Worm (Caenorhabditis elegans) whole organism, L2 larva: ENCODE results near the gene W02A2.12.

ENCODE experiments used
- C34F6.9 ChIP-seq: fragments of 150-350 bp; optimal IDR thresholded peaks from 2 replicates; lab custom pipeline; 2014; ENCODE audit warnings: missing biosample characterization, missing genetic modification characterization
- F13H6.1 ChIP-seq: sonication (generic microtip); optimal IDR thresholded peaks from 2 replicates; lab custom pipeline; 2016; ENCODE audit warnings: missing genetic modification characterization, missing compliant biosample characterization
- R02D3.7 ChIP-seq: fragments of 150-350 bp; optimal IDR thresholded peaks from 2 replicates; lab custom pipeline; 2014; ENCODE audit warnings: missing biosample characterization, missing genetic modification characterization
- Y55F3AM.14 ChIP-seq: fragments of 200-800 bp; sonication (Bioruptor generic); optimal IDR thresholded peaks from 2 replicates; lab custom pipeline; 2018; ENCODE audit warnings: mild to moderate bottlenecking, missing genetic modification characterization, missing compliant biosample characterization
- ZK546.5 ChIP-seq: sonication (generic microtip); optimal IDR thresholded peaks from 2 replicates; lab custom pipeline; 2017; ENCODE audit warnings: missing biosample characterization, missing genetic modification characterization
- alr-1 ChIP-seq: fragments of 150-350 bp; optimal IDR thresholded peaks from 2 replicates; lab custom pipeline; 2014; ENCODE audit warnings: missing biosample characterization, missing genetic modification characterization
- ama-1 ChIP-seq: fragments of 150-350 bp; optimal IDR thresholded peaks from 2 replicates; lab custom pipeline; 2018; ENCODE audit warnings: inconsistent platforms
- ceh-16 ChIP-seq: fragments of 150-350 bp; optimal IDR thresholded peaks from 2 replicates; lab custom pipeline; 2014; ENCODE audit warnings: missing biosample characterization, missing genetic modification characterization
- crh-2 ChIP-seq: sonication (generic microtip); optimal IDR thresholded peaks from 2 replicates; lab custom pipeline; 2017; ENCODE audit warnings: missing biosample characterization, missing genetic modification characterization
- egl-27 ChIP-seq: sonication (generic microtip); optimal IDR thresholded peaks from 3 replicates; lab custom pipeline; 2017; ENCODE audit warnings: missing biosample characterization, missing genetic modification reagents, missing genetic modification characterization
- fos-1 ChIP-seq: fragments of 150-350 bp; optimal IDR thresholded peaks from 2 replicates; lab custom pipeline; 2014; ENCODE audit warnings: missing biosample characterization, missing genetic modification characterization
- gmeb-1 ChIP-seq: fragments of 150-350 bp; optimal IDR thresholded peaks from 2 replicates; lab custom pipeline; 2014; ENCODE audit warnings: missing biosample characterization, missing genetic modification characterization
- lin-11 ChIP-seq: fragments of 150-350 bp; sonication (generic microtip); optimal IDR thresholded peaks from 2 replicates; lab custom pipeline; 2014; ENCODE audit warnings: missing biosample characterization, missing genetic modification characterization, inconsistent platforms, mixed read lengths
- lin-13 ChIP-seq: fragments of 150-350 bp; optimal IDR thresholded peaks from 2 replicates; lab custom pipeline; 2014; ENCODE audit warnings: missing biosample characterization, missing genetic modification reagents, missing genetic modification characterization
- lsy-2 ChIP-seq, 2 experiments: fragments of 150-350 bp in 1 of 2; sonication (generic microtip) in 1 of 2; optimal IDR thresholded peaks; 2 replicates each; lab custom pipeline; 2014 to 2017; ENCODE audit warnings: missing biosample characterization in 2 of 2, missing genetic modification characterization in 2 of 2
- mab-5 ChIP-seq: fragments of 150-350 bp; optimal IDR thresholded peaks from 2 replicates; lab custom pipeline; 2014; ENCODE audit warnings: missing biosample characterization, missing genetic modification characterization
- mdl-1 ChIP-seq, 2 experiments: fragments of 150-350 bp in 1 of 2; sonication (generic microtip) in 1 of 2; optimal IDR thresholded peaks; 2 replicates each; lab custom pipeline; 2017; ENCODE audit warnings: missing biosample characterization in 2 of 2, missing genetic modification characterization in 2 of 2
- nhr-11 ChIP-seq: fragments of 150-350 bp; optimal IDR thresholded peaks from 2 replicates; lab custom pipeline; 2014; ENCODE audit warnings: missing biosample characterization, missing genetic modification characterization
- nhr-129 ChIP-seq: fragments of 150-350 bp; optimal IDR thresholded peaks from 2 replicates; lab custom pipeline; 2014; ENCODE audit warnings: missing biosample characterization, missing genetic modification characterization
- nhr-21 ChIP-seq: fragments of 150-350 bp; optimal IDR thresholded peaks from 2 replicates; lab custom pipeline; 2014; ENCODE audit warnings: missing biosample characterization, missing genetic modification characterization
- nhr-23 ChIP-seq: fragments of 150-350 bp; optimal IDR thresholded peaks from 2 replicates; lab custom pipeline; 2014; ENCODE audit warnings: missing biosample characterization, missing genetic modification reagents, missing genetic modification characterization
- nhr-77 ChIP-seq: fragments of 150-350 bp; optimal IDR thresholded peaks from 2 replicates; lab custom pipeline; 2014; ENCODE audit warnings: missing biosample characterization, missing genetic modification characterization
- sma-9 ChIP-seq, 2 experiments: fragments of 150-350 bp in 1 of 2; sonication (generic microtip) in 1 of 2; optimal IDR thresholded peaks; 2 replicates each; lab custom pipeline; 2014 to 2016; ENCODE audit warnings: missing genetic modification characterization in 2 of 2, mild to moderate bottlenecking in 1 of 2, missing biosample characterization in 1 of 2, missing compliant biosample characterization in 1 of 2, missing genetic modification reagents in 1 of 2, moderate library complexity in 1 of 2
- unc-39 ChIP-seq: fragments of 150-350 bp; optimal IDR thresholded peaks from 2 replicates; lab custom pipeline; 2014; ENCODE audit warnings: missing biosample characterization, missing genetic modification characterization
- unc-55 ChIP-seq: fragments of 150-350 bp; sonication (generic microtip); optimal IDR thresholded peaks from 3 replicates; lab custom pipeline; 2014; ENCODE audit warnings: missing biosample characterization, missing genetic modification reagents, missing genetic modification characterization
- unc-62 ChIP-seq: fragments of 150-350 bp; optimal IDR thresholded peaks from 2 replicates; lab custom pipeline; 2014; ENCODE audit warnings: missing biosample characterization, missing genetic modification reagents, missing genetic modification characterization
- zag-1 ChIP-seq: fragments of 150-350 bp; optimal IDR thresholded peaks from 2 replicates; lab custom pipeline; 2014; ENCODE audit warnings: missing biosample characterization, missing genetic modification characterization
- ztf-1 ChIP-seq: fragments of 200-800 bp; sonication (Bioruptor generic); conservative IDR thresholded peaks from 2 replicates; pipeline ENCODE4 v1.3.6; 2022; ENCODE audit warnings: missing genetic modification characterization, missing compliant biosample characterization
- ztf-11 ChIP-seq: sonication (generic microtip); optimal IDR thresholded peaks from 2 replicates; lab custom pipeline; 2017; ENCODE audit warnings: missing biosample characterization, missing genetic modification characterization

The W02A2.12 gene

DNA sequence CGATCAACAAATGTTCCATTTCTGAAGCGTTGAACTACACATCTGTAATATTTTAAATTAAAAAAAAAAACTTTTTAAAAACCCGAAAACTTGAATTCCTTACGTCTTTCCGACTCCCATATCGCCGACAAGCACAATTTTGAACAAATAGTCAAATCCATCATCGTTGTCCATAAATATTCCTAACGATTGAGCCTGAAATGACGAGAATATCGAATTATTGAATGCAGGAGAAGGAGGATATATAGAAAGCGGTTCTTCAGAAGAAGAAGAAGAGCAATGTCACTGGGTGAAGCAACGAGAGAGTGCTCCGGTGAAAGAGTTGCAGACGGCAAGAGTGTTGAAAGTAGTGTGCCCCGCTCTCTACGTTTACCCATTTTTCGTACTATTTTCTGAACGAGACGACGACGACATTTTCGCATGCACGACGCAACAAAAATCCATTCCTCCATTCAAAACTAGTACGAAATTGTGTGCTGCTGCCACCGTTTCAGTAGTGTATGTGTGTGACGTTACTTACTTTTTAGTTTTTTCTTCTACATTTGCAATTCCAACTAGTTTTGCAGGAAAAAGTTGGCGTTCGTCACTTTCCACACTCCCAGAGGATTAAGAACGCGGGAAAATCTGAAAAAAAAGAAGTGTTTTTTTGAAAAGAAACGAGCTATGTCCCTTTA lies 35.3 kb upstream of the W02A2.12 start, which contains the start of gene rab-19:
Gene rab-19 (minus strand): TSS at position 624 of the 674 bp plus-strand sequence.
- TF ChIP-seq lsy-2 (tag; optimal IDR thresholded peaks at IDR 0.05; lab: Kevin White, UChicago) (peak in 1 of 2 experiments; percentile 35), ztf-1 (GFP tag; lab: Robert Waterston, UW) (no peak), unc-62 (no peak), unc-39 (tag; lab: Kevin White, UChicago) (no peak), fos-1 (tag; lab: Kevin White, UChicago) (no peak), lin-13 (GFP tag; lab: Kevin White, UChicago) (no peak), gmeb-1 (tag; lab: Kevin White, UChicago) (no peak), lin-11 (tag; lab: Kevin White, UChicago) (peak; percentile 37), nhr-129 (tag; lab: Kevin White, UChicago) (peak; percentile 87), ZK546.5 (no peak), C34F6.9 (tag; lab: Kevin White, UChicago) (peak; percentile 37)
- TF ChIP-seq, all 48 proteins: peak for 4

DNA sequence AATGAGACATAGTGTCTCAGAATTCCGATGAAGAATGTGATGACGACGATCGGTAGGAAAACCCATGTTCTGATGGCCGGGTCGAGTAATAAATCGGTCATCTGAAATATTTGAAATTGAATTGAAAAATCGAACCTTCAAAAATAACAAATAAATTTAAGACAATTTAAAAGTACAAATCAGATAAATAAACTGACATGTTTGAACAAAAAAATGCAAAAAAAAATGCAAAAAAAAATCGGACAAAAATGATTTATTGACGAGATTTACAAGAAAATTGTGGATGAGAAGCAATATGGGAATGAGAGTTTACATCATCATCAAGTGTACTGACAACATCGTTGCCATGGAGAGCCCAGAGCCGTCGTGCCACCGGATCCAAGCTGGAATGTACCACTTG lies 33.2 kb upstream of the W02A2.12 start, which contains the start of gene emc-3:
Gene emc-3 (minus strand): TSS at position 101 of the 400 bp plus-strand sequence.
- TF ChIP-seq mdl-1 (tag; optimal IDR thresholded peaks at IDR 0.05; lab: Kevin White, UChicago) (no peak), crh-2 (tag; lab: Kevin White, UChicago) (no peak), nhr-129 (tag; lab: Kevin White, UChicago) (no peak)
- TF ChIP-seq, all 48 proteins: peak for 0

DNA sequence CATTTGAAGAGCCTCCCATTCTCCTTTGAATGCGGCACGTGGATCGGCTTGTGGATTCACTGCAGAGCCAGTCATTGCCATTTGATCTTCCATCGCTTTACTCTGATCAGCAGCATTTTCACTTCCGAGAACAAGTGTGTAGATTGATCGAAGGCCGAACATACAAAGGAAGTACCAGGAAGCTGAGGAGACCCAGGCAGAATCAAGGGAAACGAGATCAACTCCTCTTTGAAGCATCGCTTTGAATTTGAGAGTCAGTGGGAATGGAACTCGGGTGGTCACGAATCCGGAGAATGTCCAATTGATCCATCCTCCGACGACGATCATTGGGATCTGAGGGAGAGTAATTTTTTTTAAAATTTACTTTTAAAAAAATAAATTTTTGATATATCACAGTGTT lies 31.9 kb upstream of the W02A2.12 start:
- TF ChIP-seq nhr-77 (no peak), alr-1 (no peak), nhr-21 (no peak), nhr-23 (tag; lab: Kevin White, UChicago) (no peak), nhr-129 (tag; lab: Kevin White, UChicago) (no peak), zag-1 (tag; lab: Kevin White, UChicago) (no peak)

DNA sequence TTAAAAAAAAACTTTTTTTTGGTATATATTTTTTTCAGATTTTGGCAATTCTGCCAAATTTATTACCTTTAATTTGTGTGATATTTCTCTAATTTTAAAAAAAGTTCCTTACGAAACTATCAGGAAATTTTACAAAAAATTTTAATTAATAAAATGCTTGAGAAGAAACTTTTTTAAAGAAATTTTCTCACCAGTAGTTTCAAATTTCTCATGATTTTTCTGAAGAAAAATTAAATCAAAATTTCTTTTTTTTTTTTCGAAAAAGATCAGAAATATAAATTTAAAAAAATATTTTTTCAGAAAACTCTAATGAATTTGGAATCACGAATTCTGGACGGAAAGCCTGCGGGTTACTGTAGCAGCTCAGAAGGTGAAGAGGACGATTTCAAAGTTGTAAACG lies 29.1 kb upstream of the W02A2.12 start, which contains the start of gene mau-8:
Gene mau-8 (plus strand): TSS at position 301 of the 400 bp plus-strand sequence.
- TF ChIP-seq nhr-11 (tag; lab: Kevin White, UChicago) (no peak), alr-1 (no peak), nhr-21 (no peak), lsy-2 (tag; optimal IDR thresholded peaks at IDR 0.05; lab: Kevin White, UChicago) (no peak), gmeb-1 (tag; lab: Kevin White, UChicago) (no peak), Y55F3AM.14 (GFP tag; lab: Kevin White, UChicago) (no peak), unc-62 (no peak), ztf-11 (tag; lab: Kevin White, UChicago) (no peak), egl-27 (tag; lab: Kevin White, UChicago) (no peak), F13H6.1 (tag; lab: Kevin White, UChicago) (no peak), R02D3.7 (tag; lab: Kevin White, UChicago) (no peak), nhr-77 (no peak), mab-5 (no peak)

DNA sequence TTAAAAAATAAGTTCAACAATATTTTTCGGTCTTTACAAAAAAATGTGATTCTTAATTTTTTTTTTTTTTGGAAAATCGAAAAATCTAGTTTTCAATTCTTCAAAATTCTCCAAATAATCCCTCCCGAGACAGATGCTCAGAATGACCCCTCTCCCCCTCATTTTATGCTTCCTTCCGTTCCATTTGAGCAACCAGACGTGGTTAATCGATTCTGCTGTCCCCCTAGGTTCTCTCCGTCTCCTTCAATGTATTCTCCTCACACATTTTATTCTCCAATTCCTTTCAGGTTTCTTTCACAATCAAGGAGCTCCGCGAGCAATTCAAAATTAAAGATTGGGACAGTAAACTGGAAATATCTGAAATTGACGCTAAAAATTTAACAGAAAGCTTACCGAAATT lies 26.3 kb upstream of the W02A2.12 start:
- TF ChIP-seq ceh-16 (tag; lab: Kevin White, UChicago) (no peak), ama-1 (lab: Kevin White, UChicago) (no peak), gmeb-1 (tag; lab: Kevin White, UChicago) (no peak), fos-1 (tag; lab: Kevin White, UChicago) (no peak), nhr-11 (tag; lab: Kevin White, UChicago) (no peak)

DNA sequence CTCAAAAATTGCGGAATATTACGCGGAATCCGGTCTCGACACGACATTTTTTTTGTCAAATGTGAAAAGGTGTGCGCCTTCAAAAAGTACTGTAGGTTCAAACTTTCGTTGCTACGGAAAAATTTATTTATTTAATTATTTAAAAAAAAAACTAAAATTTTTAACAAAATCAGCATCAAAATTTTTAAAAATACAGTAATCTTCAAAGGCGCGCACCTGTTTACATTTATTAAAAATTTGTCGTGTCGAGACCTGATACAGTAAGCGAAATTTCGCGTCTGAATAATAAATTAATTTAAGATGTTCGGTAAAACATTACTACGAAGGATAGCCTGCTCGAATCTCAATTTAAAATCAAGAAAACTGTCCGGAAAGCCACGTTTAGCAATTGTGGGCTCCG lies 23.1 kb upstream of the W02A2.12 start, which contains the start of gene Y62E10A.6:
Gene Y62E10A.6 (plus strand): TSS at position 301 of the 400 bp plus-strand sequence.
- TF ChIP-seq sma-9 (GFP tag; optimal IDR thresholded peaks at IDR 0.05; lab: Kevin White, UChicago) (no peak), sma-9 (tag; optimal IDR thresholded peaks at IDR 0.05; lab: Kevin White, UChicago) (no peak), unc-55 (GFP tag; lab: Kevin White, UChicago) (no peak), mdl-1 (tag; optimal IDR thresholded peaks at IDR 0.05; lab: Kevin White, UChicago) (no peak), unc-39 (tag; lab: Kevin White, UChicago) (no peak), crh-2 (tag; lab: Kevin White, UChicago) (no peak), mab-5 (no peak), nhr-23 (tag; lab: Kevin White, UChicago) (no peak)
